ENCODE assay signal across 1 fruit fly cellular context in the genomic region with DNA sequence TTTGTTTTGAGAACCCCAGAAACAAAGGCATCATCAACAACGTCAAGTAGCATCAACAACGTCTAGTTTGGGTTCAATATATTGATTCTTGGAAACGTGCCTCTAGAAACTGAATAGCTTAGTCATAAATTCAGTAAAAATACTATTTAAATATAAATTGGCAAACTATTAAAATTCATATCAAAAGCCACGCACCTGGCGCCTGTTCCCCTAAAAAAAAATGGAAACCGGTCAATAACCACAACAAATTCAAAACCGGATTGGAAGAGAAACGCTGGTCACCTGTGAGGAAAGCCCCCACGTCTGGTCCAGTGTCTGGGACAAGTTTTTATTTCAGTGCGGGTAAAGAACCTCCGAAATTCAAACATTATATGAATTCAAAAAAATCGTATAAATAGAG.
TF ChIP-seq lines count a peak whose summit lies in the region.

TSS of gene CG15282 (plus strand) at position 227 of the 400 bp plus-strand sequence.

TF ChIP-seq in whole organism, embryonic, 481 proteins besides CTCF, POLR2A, EP300 and RAD21 (continued from another document):
- TF ChIP-seq CG7987 (GFP tag; optimal IDR thresholded peaks at IDR 0.05; lab: Kevin White, UChicago) = peak; percentile 90
- TF ChIP-seq bowl (GFP tag; IDR thresholded peaks at IDR 0.05; lab: Robert Waterston, UW) = no peak
- TF ChIP-seq HmgZ (tag; optimal IDR thresholded peaks at IDR 0.05; lab: Kevin White, UChicago) = no peak
- peak; percentile 6 for TF ChIP-seq cwo (GFP tag; optimal IDR thresholded peaks at IDR 0.05; lab: Kevin White, UChicago)
- TF ChIP-seq CG7786 (GFP tag; optimal IDR thresholded peaks at IDR 0.05; lab: Kevin White, UChicago) = no peak
- TF ChIP-seq caup (GFP tag; optimal IDR thresholded peaks at IDR 0.05; lab: Kevin White, UChicago; ENCODE audit: severe bottlenecking) = no peak
- TF ChIP-seq abd-A (tag; optimal IDR thresholded peaks at IDR 0.05; lab: Kevin White, UChicago) = peak; percentile 67
- TF ChIP-seq CG3065 (GFP tag; optimal IDR thresholded peaks at IDR 0.05; lab: Kevin White, UChicago) = no peak
